Worm (Caenorhabditis elegans) whole organism, young adult: ENCODE results near the gene T28D6.6.

Source experiments
- B0019.2 ChIP-seq: fragments of 200-800 bp; sonication (Bioruptor generic); conservative IDR thresholded peaks from 2 replicates; pipeline ENCODE4 v1.3.6; 2022; ENCODE audit warnings: missing genetic modification reagents, missing genetic modification characterization, missing compliant biosample characterization
- B0261.1 ChIP-seq: sonication (generic microtip); optimal IDR thresholded peaks from 2 replicates; lab custom pipeline; 2016; ENCODE audit warnings: mild to moderate bottlenecking, missing genetic modification characterization, moderate library complexity, missing compliant biosample characterization
- B0336.3 ChIP-seq: fragments of 200-800 bp; sonication (Bioruptor generic); IDR thresholded peaks from 2 replicates; pipeline ENCODE4 v1.3.6; 2022; ENCODE audit warnings: missing genetic modification characterization, missing compliant biosample characterization
- C06A6.2 ChIP-seq: fragments of 200-800 bp; sonication (Bioruptor generic); conservative IDR thresholded peaks from 2 replicates; pipeline ENCODE4 v1.3.6; 2022; ENCODE audit warnings: missing genetic modification characterization, missing compliant biosample characterization
- C17E4.6 ChIP-seq: fragments of 200-800 bp; sonication (Bioruptor generic); IDR thresholded peaks from 2 replicates; pipeline ENCODE4 v1.3.6; 2022; ENCODE audit warnings: missing genetic modification reagents, missing genetic modification characterization, missing compliant biosample characterization
- F49E8.2 ChIP-seq: sonication (generic microtip); optimal IDR thresholded peaks from 3 replicates; lab custom pipeline; 2017; ENCODE audit warnings: missing genetic modification characterization, mild to moderate bottlenecking, missing compliant biosample characterization, antibody characterized with exemption, moderate library complexity; ENCODE audit not compliant: insufficient read depth
- T07F8.4 ChIP-seq: sonication (generic microtip); optimal IDR thresholded peaks from 2 replicates; lab custom pipeline; 2016; ENCODE audit warnings: mild to moderate bottlenecking, missing genetic modification characterization, moderate library complexity, missing compliant biosample characterization
- Y53F4B.3 ChIP-seq: fragments of 200-800 bp; sonication (Bioruptor generic); IDR thresholded peaks from 2 replicates; pipeline ENCODE4 v1.3.6; 2022; ENCODE audit warnings: missing genetic modification reagents, missing genetic modification characterization, missing compliant biosample characterization
- Y56A3A.18 ChIP-seq: fragments of 200-800 bp; sonication (Bioruptor generic); IDR thresholded peaks from 2 replicates; pipeline ENCODE4 v1.3.6; 2022; ENCODE audit warnings: missing genetic modification reagents, missing genetic modification characterization, missing compliant biosample characterization
- ZK185.1 ChIP-seq: sonication (generic microtip); optimal IDR thresholded peaks from 2 replicates; lab custom pipeline; 2016; ENCODE audit warnings: mild to moderate bottlenecking, missing genetic modification characterization, missing compliant biosample characterization; ENCODE audit not compliant: poor library complexity, severe bottlenecking
- aptf-3 ChIP-seq: fragments of 200-800 bp; sonication (Bioruptor generic); IDR thresholded peaks from 2 replicates; pipeline ENCODE4 v1.3.6; 2022; ENCODE audit warnings: missing genetic modification characterization, missing compliant biosample characterization
- athp-1 ChIP-seq: sonication (generic microtip); optimal IDR thresholded peaks from 2 replicates; lab custom pipeline; 2017; ENCODE audit warnings: mild to moderate bottlenecking, missing genetic modification characterization, missing compliant biosample characterization
- attf-5 ChIP-seq: fragments of 200-800 bp; sonication (Bioruptor generic); optimal IDR thresholded peaks from 2 replicates; lab custom pipeline; 2018; ENCODE audit warnings: mild to moderate bottlenecking, missing genetic modification characterization, missing compliant biosample characterization
- cebp-1 ChIP-seq, 2 experiments: fragments of 200-800 bp in 1 of 2; sonication (Bioruptor generic) in 1 of 2; sonication (generic microtip) in 1 of 2; IDR thresholded peaks in 1 of 2; optimal IDR thresholded peaks in 1 of 2; 2 replicates each; pipeline versions ENCODE4 v1.3.6 to Lab custom; 2017 to 2022; ENCODE audit warnings: missing compliant biosample characterization in 2 of 2, missing genetic modification characterization in 2 of 2, mild to moderate bottlenecking in 1 of 2, missing genetic modification reagents in 1 of 2, moderate library complexity in 1 of 2
- ceh-27 ChIP-seq: fragments of 200-800 bp; sonication (Bioruptor generic); optimal IDR thresholded peaks from 2 replicates; lab custom pipeline; 2018; ENCODE audit warnings: mild to moderate bottlenecking, missing genetic modification characterization, moderate library complexity, missing compliant biosample characterization
- ceh-40 ChIP-seq: fragments of 200-800 bp; sonication (Bioruptor generic); IDR thresholded peaks from 2 replicates; pipeline ENCODE4 v1.3.6; 2022; ENCODE audit warnings: missing genetic modification characterization, missing compliant biosample characterization
- die-1 ChIP-seq: sonication (generic microtip); optimal IDR thresholded peaks from 2 replicates; lab custom pipeline; 2016; ENCODE audit warnings: missing genotype, mild to moderate bottlenecking, missing genetic modification characterization, missing compliant biosample characterization
- efl-1 ChIP-seq: fragments of 150-350 bp; optimal IDR thresholded peaks from 2 replicates; lab custom pipeline; 2014; ENCODE audit warnings: missing biosample characterization, missing genetic modification reagents, missing genetic modification characterization
- hlh-12 ChIP-seq: sonication (generic microtip); optimal IDR thresholded peaks from 2 replicates; lab custom pipeline; 2016; ENCODE audit warnings: missing genetic modification characterization, missing compliant biosample characterization
- hmg-1.2 ChIP-seq: fragments of 200-800 bp; sonication (Bioruptor generic); IDR thresholded peaks from 2 replicates; pipeline ENCODE4 v1.3.6; 2022; ENCODE audit warnings: missing genetic modification reagents, missing genetic modification characterization, missing compliant biosample characterization
- lsl-1 ChIP-seq: fragments of 200-800 bp; sonication (Bioruptor generic); optimal IDR thresholded peaks from 2 replicates; lab custom pipeline; 2018; ENCODE audit warnings: mild to moderate bottlenecking, missing genetic modification characterization, moderate library complexity, missing compliant biosample characterization
- madf-10 ChIP-seq: sonication (generic microtip); optimal IDR thresholded peaks from 2 replicates; lab custom pipeline; 2016; ENCODE audit warnings: mild to moderate bottlenecking, missing genetic modification characterization, missing compliant biosample characterization
- madf-3 ChIP-seq: fragments of 200-800 bp; sonication (Bioruptor generic); IDR thresholded peaks from 2 replicates; pipeline ENCODE4 v1.3.6; 2022; ENCODE audit warnings: missing genetic modification reagents, missing genetic modification characterization, missing compliant biosample characterization
- mcd-1 ChIP-seq: fragments of 200-800 bp; sonication (Bioruptor generic); IDR thresholded peaks from 2 replicates; pipeline ENCODE4 v1.3.6; 2022; ENCODE audit warnings: missing genetic modification reagents, missing genetic modification characterization, missing compliant biosample characterization
- nfya-1 ChIP-seq: sonication (generic microtip); optimal IDR thresholded peaks from 2 replicates; lab custom pipeline; 2017; ENCODE audit warnings: antibody characterized with exemption, missing compliant biosample characterization, missing genetic modification characterization, borderline replicate concordance; ENCODE audit not compliant: insufficient read depth
- nfya-2 ChIP-seq: fragments of 200-800 bp; sonication (Bioruptor generic); IDR thresholded peaks from 2 replicates; pipeline ENCODE4 v1.3.6; 2022; ENCODE audit warnings: missing genetic modification reagents, missing genetic modification characterization, missing compliant biosample characterization
- nhr-120 ChIP-seq: fragments of 200-800 bp; sonication (Bioruptor generic); IDR thresholded peaks from 2 replicates; pipeline ENCODE4 v1.3.6; 2022; ENCODE audit warnings: missing genetic modification characterization, missing compliant biosample characterization
- nhr-80 ChIP-seq: sonication (generic microtip); optimal IDR thresholded peaks from 2 replicates; lab custom pipeline; 2016; ENCODE audit warnings: missing genetic modification characterization, missing compliant biosample characterization
- pbrm-1 ChIP-seq: fragments of 200-800 bp; sonication (Bioruptor generic); IDR thresholded peaks from 2 replicates; pipeline ENCODE4 v1.3.6; 2022; ENCODE audit warnings: missing genetic modification reagents, missing genetic modification characterization, missing compliant biosample characterization
- pha-4 ChIP-seq: fragments of 150-350 bp; sonication (generic microtip); optimal IDR thresholded peaks from 2 replicates; lab custom pipeline; 2014; ENCODE audit warnings: missing biosample characterization, missing genetic modification reagents, missing genetic modification characterization
- repo-1 ChIP-seq: sonication (generic microtip); optimal IDR thresholded peaks from 2 replicates; lab custom pipeline; 2017; ENCODE audit warnings: mild to moderate bottlenecking, missing genetic modification characterization, missing compliant biosample characterization
- rpc-1 ChIP-seq, 2 experiments: fragments of 150-350 bp in 1 of 2; sonication (generic microtip) in 1 of 2; optimal IDR thresholded peaks; 2 replicates each; lab custom pipeline; 2014 to 2018; ENCODE audit warnings: missing biosample characterization in 1 of 2, missing genetic modification characterization in 1 of 2, missing genetic modification reagents in 1 of 2, missing genotype in 1 of 2
- sea-2 ChIP-seq: fragments of 200-800 bp; sonication (Bioruptor generic); IDR thresholded peaks from 2 replicates; pipeline ENCODE4 v1.3.6; 2022; ENCODE audit warnings: missing genetic modification characterization, missing compliant biosample characterization
- snpc-1.1 ChIP-seq: sonication (generic microtip); optimal IDR thresholded peaks from 2 replicates; lab custom pipeline; 2017; ENCODE audit warnings: missing genetic modification characterization, mild to moderate bottlenecking, missing compliant biosample characterization, antibody characterized with exemption, moderate library complexity, missing genotype, missing genetic modification reagents; ENCODE audit not compliant: insufficient read depth
- snpc-4 ChIP-seq, 5 experiments: fragments of 150-350 bp in 1 of 5; sonication (generic microtip) in 4 of 5; optimal IDR thresholded peaks; 2 replicates each; lab custom pipeline; 2014 to 2018; ENCODE audit warnings: missing genetic modification characterization in 5 of 5, missing biosample characterization in 3 of 5, antibody characterized with exemption in 2 of 5, mild to moderate bottlenecking in 2 of 5, missing compliant biosample characterization in 2 of 5, missing genotype in 2 of 5, moderate library complexity in 2 of 5, missing genetic modification reagents in 1 of 5
- somi-1 ChIP-seq: fragments of 200-800 bp; sonication (Bioruptor generic); optimal IDR thresholded peaks from 2 replicates; lab custom pipeline; 2018; ENCODE audit warnings: mild to moderate bottlenecking, missing genetic modification characterization, missing compliant biosample characterization
- tlf-1 ChIP-seq: fragments of 200-800 bp; sonication (Bioruptor generic); optimal IDR thresholded peaks from 2 replicates; lab custom pipeline; 2018; ENCODE audit warnings: mild to moderate bottlenecking, missing genetic modification characterization, missing compliant biosample characterization
- zfh-2 ChIP-seq: fragments of 200-800 bp; sonication (Bioruptor generic); conservative IDR thresholded peaks from 2 replicates; pipeline ENCODE4 v1.3.6; 2022; ENCODE audit warnings: missing genetic modification reagents, missing genetic modification characterization, missing compliant biosample characterization
- zim-3 ChIP-seq: sonication (generic microtip); optimal IDR thresholded peaks from 2 replicates; lab custom pipeline; 2017; ENCODE audit warnings: mild to moderate bottlenecking, missing genetic modification characterization, moderate library complexity, missing compliant biosample characterization
- ztf-3 ChIP-seq: fragments of 200-800 bp; sonication (Bioruptor generic); optimal IDR thresholded peaks from 2 replicates; lab custom pipeline; 2018; ENCODE audit warnings: mild to moderate bottlenecking, missing genetic modification characterization, missing compliant biosample characterization

T28D6.6 gene

DNA sequence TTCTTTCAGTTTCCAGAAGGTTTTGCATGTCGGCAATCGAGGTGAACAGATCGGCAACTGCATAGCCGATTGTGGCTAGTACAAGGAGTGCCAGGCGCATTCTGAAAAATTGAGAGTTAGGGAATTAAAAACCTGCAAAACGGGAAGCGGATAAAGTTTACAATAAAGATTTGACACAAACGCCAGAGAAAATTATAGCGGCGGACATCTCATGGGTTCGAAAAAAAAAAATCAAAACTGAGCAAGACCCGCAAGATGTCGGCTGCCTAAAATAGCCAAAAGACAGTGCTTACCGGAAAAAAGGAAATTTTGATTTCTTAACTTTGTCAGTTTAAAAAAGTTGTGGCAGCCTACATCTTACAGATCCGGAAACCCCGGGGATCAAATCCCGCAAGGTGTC lies 35.0 kb upstream of the T28D6.6 start, which contains the start of gene dpy-18:
TSS of gene dpy-18 (minus strand) at position 101 of the 400 bp plus-strand sequence.
- TF ChIP-seq rpc-1 (optimal IDR thresholded peaks at IDR 0.05; lab: Kevin White, UChicago): no peak
- no peak for TF ChIP-seq rpc-1 (tag; optimal IDR thresholded peaks at IDR 0.05; lab: Kevin White, UChicago)
- no peak for TF ChIP-seq snpc-1.1 (tag; lab: Kevin White, UChicago)
- no peak for TF ChIP-seq tlf-1 (GFP tag; lab: Kevin White, UChicago)
- TF ChIP-seq nfya-2: no peak
- TF ChIP-seq attf-5 (GFP tag; lab: Kevin White, UChicago): no peak
- no peak for TF ChIP-seq zim-3 (tag; lab: Kevin White, UChicago)
- no peak for TF ChIP-seq pbrm-1
- TF ChIP-seq madf-10 (tag; lab: Kevin White, UChicago): no peak
- no peak for TF ChIP-seq lsl-1 (GFP tag; lab: Kevin White, UChicago)
- TF ChIP-seq Y56A3A.18 (GFP tag; lab: Robert Waterston, UW): no peak
- no peak for TF ChIP-seq C17E4.6 (GFP tag; lab: Robert Waterston, UW)
- no peak for TF ChIP-seq B0336.3
- no peak for TF ChIP-seq athp-1 (tag; lab: Kevin White, UChicago)
- TF ChIP-seq ZK185.1 (tag; lab: Kevin White, UChicago): no peak
- no peak for TF ChIP-seq pha-4 (tag; lab: Kevin White, UChicago)
- TF ChIP-seq die-1 (tag; lab: Kevin White, UChicago): no peak
- no peak for TF ChIP-seq sea-2
- TF ChIP-seq cebp-1 (GFP tag; IDR thresholded peaks at IDR 0.05; lab: Robert Waterston, UW): no peak
- no peak for TF ChIP-seq cebp-1 (tag; optimal IDR thresholded peaks at IDR 0.05; lab: Kevin White, UChicago)

DNA sequence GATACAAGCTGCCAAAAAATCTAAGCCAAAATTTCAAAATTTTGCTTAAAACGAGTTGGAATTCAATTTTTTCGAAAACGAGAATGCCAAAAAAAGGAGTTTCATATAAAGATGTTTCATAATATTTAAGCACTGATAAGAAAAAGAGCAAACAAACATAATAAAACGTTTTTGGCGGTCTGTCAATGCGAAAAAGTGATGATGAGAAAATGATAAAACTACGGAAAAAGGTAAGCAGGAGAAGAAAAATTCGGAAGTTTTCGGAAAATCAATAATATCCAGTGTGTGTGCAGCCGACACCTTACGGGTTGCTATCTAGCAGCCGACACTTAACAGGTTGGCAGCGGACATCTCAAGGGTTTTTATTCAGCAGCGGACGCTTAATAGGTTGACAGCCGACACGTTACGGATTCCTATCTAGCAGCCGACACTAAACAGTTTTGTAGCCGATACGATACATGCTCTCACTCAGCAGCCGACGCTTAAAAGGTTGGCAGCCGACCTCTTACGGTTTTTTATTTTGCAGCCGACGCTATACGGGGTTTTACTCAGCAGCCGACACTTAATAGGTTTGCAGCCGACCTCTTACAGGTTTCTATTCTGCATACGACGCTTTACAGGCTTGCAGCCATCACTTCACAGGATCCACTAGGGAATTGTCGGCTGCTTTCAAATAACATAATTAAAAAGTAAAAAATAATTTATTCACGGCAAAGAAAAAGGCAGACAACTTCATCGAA lies 29.5 kb upstream of the T28D6.6 start:
- peak; percentile 34 for TF ChIP-seq nhr-80
- no peak for TF ChIP-seq repo-1 (tag; lab: Kevin White, UChicago)
- TF ChIP-seq zfh-2 (GFP tag; lab: Robert Waterston, UW): 0 out of 2 replicates have a peak, but pooled peaks have one; percentile 7
- no peak for TF ChIP-seq madf-3 (GFP tag; lab: Robert Waterston, UW)
- no peak for TF ChIP-seq snpc-4 (GFP tag; optimal IDR thresholded peaks at IDR 0.05; lab: Kevin White, UChicago)
- TF ChIP-seq snpc-4 (tag; optimal IDR thresholded peaks at IDR 0.05; lab: Kevin White, UChicago): peak; percentile 89 to 95 (median 92)
- TF ChIP-seq, all 124 proteins: peak for 3

DNA sequence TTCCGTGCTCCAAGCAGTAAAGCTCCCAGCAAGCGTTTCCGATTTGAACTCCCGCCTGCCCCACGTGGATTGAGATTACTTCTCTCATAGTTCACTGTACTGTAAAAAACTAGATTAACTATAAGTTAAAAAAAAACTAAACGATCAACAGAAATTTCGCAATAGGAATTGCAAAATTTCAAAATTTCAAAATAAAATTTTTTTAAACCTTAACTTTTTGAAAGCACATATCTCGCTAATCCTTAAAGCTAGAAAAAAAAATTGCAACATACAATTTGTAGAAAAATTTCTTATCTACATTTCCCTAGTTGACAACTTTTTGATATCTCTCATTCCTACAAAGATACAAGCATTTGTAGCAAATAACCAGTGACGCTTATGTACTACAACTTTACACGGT lies 28.8 kb upstream of the T28D6.6 start, which contains the start of gene tba-7:
TSS of gene tba-7 (minus strand) at position 101 of the 400 bp plus-strand sequence.
- TF ChIP-seq B0261.1 (tag; lab: Kevin White, UChicago): peak; percentile 45
- no peak for TF ChIP-seq cebp-1 (GFP tag; IDR thresholded peaks at IDR 0.05; lab: Robert Waterston, UW)
- TF ChIP-seq cebp-1 (tag; optimal IDR thresholded peaks at IDR 0.05; lab: Kevin White, UChicago): peak; percentile 58
- no peak for TF ChIP-seq B0019.2 (GFP tag; lab: Robert Waterston, UW)

DNA sequence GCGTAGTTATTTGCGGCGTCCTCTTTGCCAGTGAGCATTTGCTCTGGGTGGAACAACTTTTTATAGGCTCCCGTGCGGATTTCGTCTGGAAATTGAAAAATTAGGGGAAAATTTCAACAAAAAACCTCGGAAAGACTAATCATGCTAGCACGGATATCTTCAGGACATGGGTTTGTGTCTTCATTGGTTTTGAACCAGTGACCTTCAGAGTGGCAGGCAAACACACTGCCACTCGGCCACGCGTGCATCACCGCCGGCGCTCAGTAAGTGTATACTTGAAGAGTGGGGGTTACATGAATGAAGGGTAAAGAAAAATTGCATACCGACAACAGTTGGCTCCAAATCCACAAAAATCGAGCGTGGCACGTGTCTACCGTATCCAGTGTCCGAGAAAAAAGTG lies 28.3 kb upstream of the T28D6.6 start:
- TF ChIP-seq ceh-40 (GFP tag; lab: Robert Waterston, UW) (0 out of 2 replicates have a peak, but pooled peaks have one; percentile 67), nfya-1 (tag; lab: Kevin White, UChicago) (no peak), efl-1 (peak; percentile 9), C17E4.6 (GFP tag; lab: Robert Waterston, UW) (no peak), mcd-1 (peak; percentile 56), B0261.1 (tag; lab: Kevin White, UChicago) (peak; percentile 87), ceh-27 (peak; percentile 75), ztf-3 (GFP tag; lab: Kevin White, UChicago) (peak; percentile 4), hlh-12 (peak; percentile 21), T07F8.4 (peak; percentile 33), somi-1 (GFP tag; lab: Kevin White, UChicago) (peak; percentile 47), nhr-120 (GFP tag; lab: Robert Waterston, UW) (no peak), hmg-1.2 (peak; percentile 77), F49E8.2 (tag; lab: Kevin White, UChicago) (no peak), Y53F4B.3 (GFP tag; lab: Robert Waterston, UW) (0 out of 2 replicates have a peak, but pooled peaks have one; percentile 26), C06A6.2 (GFP tag; lab: Robert Waterston, UW) (0 out of 2 replicates have a peak, but pooled peaks have one; percentile 43), aptf-3 (GFP tag; lab: Robert Waterston, UW) (no peak), B0019.2 (GFP tag; lab: Robert Waterston, UW) (no peak)
